Worm (Caenorhabditis elegans) whole organism, late embryonic: ENCODE results near the gene F42G10.1.

Source experiments
- C08G9.2 ChIP-seq: sonication (generic microtip); optimal IDR thresholded peaks from 2 replicates; lab custom pipeline; 2016; ENCODE audit warnings: mild to moderate bottlenecking, missing genetic modification characterization, moderate library complexity, missing compliant biosample characterization
- C38D4.7 ChIP-seq: fragments of 200-800 bp; sonication (Bioruptor generic); optimal IDR thresholded peaks from 2 replicates; lab custom pipeline; 2018; ENCODE audit warnings: mild to moderate bottlenecking, missing genetic modification characterization, moderate library complexity, missing compliant biosample characterization
- F13H6.1 ChIP-seq: sonication (generic microtip); optimal IDR thresholded peaks from 2 replicates; lab custom pipeline; 2016; ENCODE audit warnings: missing genetic modification characterization, missing compliant biosample characterization
- T23F11.4 ChIP-seq: fragments of 200-800 bp; sonication (Bioruptor generic); optimal IDR thresholded peaks from 2 replicates; lab custom pipeline; 2018; ENCODE audit warnings: mild to moderate bottlenecking, missing genetic modification characterization, missing compliant biosample characterization
- Y22D7AL.16 ChIP-seq: sonication (generic microtip); optimal IDR thresholded peaks from 2 replicates; lab custom pipeline; 2016; ENCODE audit warnings: missing genetic modification characterization, missing compliant biosample characterization
- ceh-18 ChIP-seq: sonication (generic microtip); optimal IDR thresholded peaks from 2 replicates; lab custom pipeline; 2016; ENCODE audit warnings: missing genetic modification characterization, missing compliant biosample characterization
- ceh-2 ChIP-seq: sonication (generic microtip); optimal IDR thresholded peaks from 2 replicates; lab custom pipeline; 2016; ENCODE audit warnings: missing genotype, missing genetic modification characterization, missing compliant biosample characterization
- ceh-22 ChIP-seq: sonication (generic microtip); optimal IDR thresholded peaks from 2 replicates; lab custom pipeline; 2017; ENCODE audit warnings: missing biosample characterization, missing genetic modification characterization
- ceh-24 ChIP-seq: sonication (generic microtip); optimal IDR thresholded peaks from 2 replicates; lab custom pipeline; 2016; ENCODE audit warnings: mild to moderate bottlenecking, missing genetic modification characterization, missing compliant biosample characterization
- ceh-30 ChIP-seq: fragments of 150-350 bp; optimal IDR thresholded peaks from 2 replicates; lab custom pipeline; 2014; ENCODE audit warnings: missing biosample characterization, missing genetic modification characterization
- ceh-31 ChIP-seq: sonication (generic microtip); optimal IDR thresholded peaks from 2 replicates; lab custom pipeline; 2016; ENCODE audit warnings: missing genetic modification characterization, missing compliant biosample characterization
- ceh-34 ChIP-seq: sonication (generic microtip); optimal IDR thresholded peaks from 2 replicates; lab custom pipeline; 2016; ENCODE audit warnings: mild to moderate bottlenecking, missing genetic modification characterization, missing compliant biosample characterization
- ceh-45 ChIP-seq: fragments of 200-800 bp; sonication (Bioruptor generic); IDR thresholded peaks from 2 replicates; pipeline ENCODE4 v1.3.6; 2022; ENCODE audit warnings: missing genetic modification reagents, missing genetic modification characterization, missing compliant biosample characterization
- ceh-48 ChIP-seq: sonication (generic microtip); optimal IDR thresholded peaks from 2 replicates; lab custom pipeline; 2016; ENCODE audit warnings: missing genetic modification characterization, inconsistent platforms, missing compliant biosample characterization
- ceh-9 ChIP-seq: sonication (generic microtip); optimal IDR thresholded peaks from 2 replicates; lab custom pipeline; 2016; ENCODE audit warnings: mild to moderate bottlenecking, missing genetic modification characterization, inconsistent platforms, missing compliant biosample characterization
- dve-1 ChIP-seq: sonication (generic microtip); optimal IDR thresholded peaks from 2 replicates; lab custom pipeline; 2017; ENCODE audit warnings: antibody characterized with exemption, mild to moderate bottlenecking, missing genetic modification characterization, missing compliant biosample characterization
- elt-4 ChIP-seq: sonication (generic microtip); optimal IDR thresholded peaks from 2 replicates; lab custom pipeline; 2016; ENCODE audit warnings: missing genetic modification characterization, missing compliant biosample characterization
- ets-4 ChIP-seq: sonication (generic microtip); optimal IDR thresholded peaks from 2 replicates; lab custom pipeline; 2016; ENCODE audit warnings: missing genetic modification characterization, missing compliant biosample characterization
- fkh-6 ChIP-seq: sonication (generic microtip); optimal IDR thresholded peaks from 2 replicates; lab custom pipeline; 2016; ENCODE audit warnings: missing genetic modification characterization, missing compliant biosample characterization
- gmeb-2 ChIP-seq: sonication (generic microtip); optimal IDR thresholded peaks from 2 replicates; lab custom pipeline; 2016; ENCODE audit warnings: missing genetic modification characterization, inconsistent platforms, missing compliant biosample characterization
- hlh-13 ChIP-seq: fragments of 200-800 bp; sonication (Bioruptor generic); optimal IDR thresholded peaks from 2 replicates; lab custom pipeline; 2018; ENCODE audit warnings: mild to moderate bottlenecking, missing genetic modification characterization, missing compliant biosample characterization
- lim-6 ChIP-seq: sonication (generic microtip); optimal IDR thresholded peaks from 2 replicates; lab custom pipeline; 2016; ENCODE audit warnings: missing genetic modification characterization, missing compliant biosample characterization
- lin-11 ChIP-seq: fragments of 200-800 bp; sonication (Bioruptor generic); optimal IDR thresholded peaks from 2 replicates; lab custom pipeline; 2018; ENCODE audit warnings: mild to moderate bottlenecking, missing genetic modification characterization, missing compliant biosample characterization
- madf-2 ChIP-seq: sonication (generic microtip); optimal IDR thresholded peaks from 2 replicates; lab custom pipeline; 2017; ENCODE audit warnings: missing genetic modification characterization, missing compliant biosample characterization
- mec-3 ChIP-seq: sonication (generic microtip); optimal IDR thresholded peaks from 2 replicates; lab custom pipeline; 2016; ENCODE audit warnings: borderline replicate concordance, missing genetic modification characterization, missing compliant biosample characterization
- nfya-1 ChIP-seq: sonication (generic microtip); optimal IDR thresholded peaks from 2 replicates; lab custom pipeline; 2017; ENCODE audit warnings: missing genetic modification characterization, mild to moderate bottlenecking, missing compliant biosample characterization, antibody characterized with exemption, moderate library complexity
- nhr-11 ChIP-seq: fragments of 150-350 bp; optimal IDR thresholded peaks from 2 replicates; lab custom pipeline; 2014; ENCODE audit warnings: missing biosample characterization, missing genetic modification characterization
- nhr-232 ChIP-seq: sonication (generic microtip); optimal IDR thresholded peaks from 2 replicates; lab custom pipeline; 2016; ENCODE audit warnings: missing genetic modification characterization, missing compliant biosample characterization
- npax-4 ChIP-seq: sonication (generic microtip); optimal IDR thresholded peaks from 2 replicates; lab custom pipeline; 2016; ENCODE audit warnings: missing genetic modification characterization, missing compliant biosample characterization
- odd-2 ChIP-seq: sonication (generic microtip); optimal IDR thresholded peaks from 2 replicates; lab custom pipeline; 2017; ENCODE audit warnings: antibody characterized with exemption, mild to moderate bottlenecking, missing genetic modification characterization, missing compliant biosample characterization
- pag-3 ChIP-seq: sonication (generic microtip); optimal IDR thresholded peaks from 2 replicates; lab custom pipeline; 2016; ENCODE audit warnings: missing compliant biosample characterization, missing genetic modification characterization, borderline replicate concordance
- pax-1 ChIP-seq: fragments of 150-350 bp; optimal IDR thresholded peaks from 2 replicates; lab custom pipeline; 2014; ENCODE audit warnings: missing biosample characterization, missing genetic modification characterization
- pha-4 ChIP-seq: fragments of 150-350 bp; optimal IDR thresholded peaks from 2 replicates; lab custom pipeline; 2018; ENCODE audit warnings: missing biosample characterization, missing genetic modification reagents, missing genetic modification characterization
- pqm-1 ChIP-seq: sonication (generic microtip); optimal IDR thresholded peaks from 2 replicates; lab custom pipeline; 2016; ENCODE audit warnings: missing genetic modification characterization, missing compliant biosample characterization
- pros-1 ChIP-seq: fragments of 150-350 bp; optimal IDR thresholded peaks from 2 replicates; lab custom pipeline; 2014; ENCODE audit warnings: missing biosample characterization, missing genetic modification reagents, missing genetic modification characterization
- ref-2 ChIP-seq: sonication (generic microtip); optimal IDR thresholded peaks from 2 replicates; lab custom pipeline; 2016; ENCODE audit warnings: missing genetic modification characterization, missing compliant biosample characterization
- rnt-1 ChIP-seq: sonication (generic microtip); optimal IDR thresholded peaks from 2 replicates; lab custom pipeline; 2016; ENCODE audit warnings: missing genetic modification characterization, missing compliant biosample characterization
- sdc-2 ChIP-seq: sonication (generic microtip); optimal IDR thresholded peaks from 2 replicates; lab custom pipeline; 2016; ENCODE audit warnings: missing genotype, missing genetic modification characterization, missing compliant biosample characterization
- sox-2 ChIP-seq: fragments of 200-800 bp; sonication (Bioruptor generic); IDR thresholded peaks from 2 replicates; pipeline ENCODE4 v1.3.6; 2022; ENCODE audit warnings: missing genetic modification reagents, missing genetic modification characterization, missing compliant biosample characterization
- sox-4 ChIP-seq: sonication (generic microtip); optimal IDR thresholded peaks from 2 replicates; lab custom pipeline; 2017; ENCODE audit warnings: mild to moderate bottlenecking, missing genetic modification characterization, inconsistent platforms, missing compliant biosample characterization
- tbx-2 ChIP-seq: sonication (generic microtip); optimal IDR thresholded peaks from 2 replicates; lab custom pipeline; 2016; ENCODE audit warnings: missing genetic modification characterization, missing compliant biosample characterization
- ttx-3 ChIP-seq: sonication (generic microtip); optimal IDR thresholded peaks from 2 replicates; lab custom pipeline; 2016; ENCODE audit warnings: missing genetic modification reagents, missing genetic modification characterization, missing compliant biosample characterization
- unc-42 ChIP-seq: sonication (generic microtip); optimal IDR thresholded peaks from 2 replicates; lab custom pipeline; 2016; ENCODE audit warnings: missing genotype, missing genetic modification characterization, missing compliant biosample characterization
- unc-55 ChIP-seq: sonication (generic microtip); optimal IDR thresholded peaks from 2 replicates; lab custom pipeline; 2017; ENCODE audit warnings: missing biosample characterization, missing genetic modification reagents, missing genetic modification characterization
- unc-86 ChIP-seq: sonication (generic microtip); optimal IDR thresholded peaks from 2 replicates; lab custom pipeline; 2016; ENCODE audit warnings: missing genetic modification characterization, missing compliant biosample characterization
- zip-5 ChIP-seq: sonication (generic microtip); optimal IDR thresholded peaks from 2 replicates; lab custom pipeline; 2016; ENCODE audit warnings: missing genetic modification characterization, missing compliant biosample characterization

Gene F42G10.1

DNA sequence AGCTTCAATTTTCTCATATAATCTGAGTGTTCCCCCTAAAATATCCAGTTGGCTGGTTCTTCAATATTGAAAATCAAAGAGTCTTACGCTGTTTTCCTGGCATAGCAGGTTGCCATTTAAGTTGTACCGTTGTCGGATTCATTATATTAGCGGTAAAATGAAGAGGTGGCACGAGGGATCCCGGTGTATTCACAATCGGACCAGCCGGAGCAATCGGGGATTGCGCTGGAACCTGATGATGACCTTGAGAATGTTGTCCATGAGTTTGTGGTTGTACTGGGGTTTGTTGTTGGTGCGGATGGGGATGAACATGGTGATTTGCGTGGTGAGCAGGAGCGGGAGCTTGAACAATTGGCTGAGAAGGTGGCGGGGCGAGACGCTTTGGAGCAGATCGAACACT is 22.5 kb upstream of the F42G10.1 start:
- no peak for TF ChIP-seq ceh-2 (tag; lab: Kevin White, UChicago)
- no peak for TF ChIP-seq ttx-3 (tag; lab: Kevin White, UChicago)
- TF ChIP-seq tbx-2 (tag; lab: Kevin White, UChicago): no peak
- no peak for TF ChIP-seq npax-4 (tag; lab: Kevin White, UChicago)
- TF ChIP-seq Y22D7AL.16 (tag; lab: Kevin White, UChicago): no peak
- no peak for TF ChIP-seq hlh-13 (GFP tag; lab: Kevin White, UChicago)
- TF ChIP-seq T23F11.4: no peak
- no peak for TF ChIP-seq unc-86

DNA sequence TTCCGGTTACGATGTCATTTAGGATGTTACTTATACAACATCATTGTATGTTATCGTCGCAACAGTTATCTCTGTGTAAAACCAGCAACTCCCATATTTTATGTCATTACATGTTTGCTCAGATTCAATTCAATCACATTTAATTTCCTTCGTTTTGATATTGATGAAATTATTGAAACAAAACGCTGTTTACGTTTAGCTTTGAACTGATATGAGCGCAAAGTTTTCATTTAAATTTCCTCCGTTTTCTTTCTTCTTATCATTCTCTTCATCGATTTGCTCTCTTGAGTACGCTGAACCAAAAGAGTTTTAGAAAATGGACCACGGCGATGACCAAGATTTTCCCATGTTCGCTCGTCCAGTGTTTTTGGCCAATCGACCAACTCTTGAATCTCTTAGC is 8.9 kb upstream of the F42G10.1 start, which contains the start of gene sek-6:
sek-6 (plus strand) TSS at position 315 of the 400 bp plus-strand sequence.
- TF ChIP-seq dve-1 (tag; lab: Kevin White, UChicago) (no peak), pros-1 (tag; lab: Kevin White, UChicago) (no peak), mec-3 (no peak), lim-6 (tag; lab: Kevin White, UChicago) (no peak), ceh-48 (tag; lab: Kevin White, UChicago) (no peak), gmeb-2 (tag; lab: Kevin White, UChicago) (no peak), unc-86 (no peak), ceh-9 (no peak), npax-4 (tag; lab: Kevin White, UChicago) (no peak), lin-11 (no peak), pha-4 (no peak), fkh-6 (tag; lab: Kevin White, UChicago) (no peak), ceh-34 (tag; lab: Kevin White, UChicago) (no peak), sdc-2 (no peak), pag-3 (no peak), T23F11.4 (no peak), sox-2 (GFP tag; lab: Robert Waterston, UW) (no peak)

DNA sequence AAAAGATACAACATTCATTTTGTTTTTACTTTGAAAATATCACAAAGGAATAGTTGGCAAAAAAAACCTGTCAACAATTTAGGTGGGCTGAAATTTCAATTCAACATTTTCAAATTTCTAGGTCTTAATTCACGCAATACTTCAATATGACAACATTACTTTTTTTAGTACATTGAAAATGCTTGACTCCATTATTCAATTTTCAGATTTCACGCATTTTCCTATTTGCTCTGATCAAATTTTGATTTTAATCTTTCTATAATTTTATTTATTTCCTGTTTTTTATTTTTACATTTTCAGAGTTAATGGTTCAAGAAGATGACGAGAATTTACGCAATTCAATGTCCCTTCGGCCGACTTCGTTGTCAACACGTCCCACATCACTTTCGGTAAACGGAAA is 5.6 kb upstream of the F42G10.1 start, which contains the start of gene mkk-4:
mkk-4 (plus strand) TSS at position 301 of the 400 bp plus-strand sequence.
- TF ChIP-seq dve-1 (tag; lab: Kevin White, UChicago) (no peak), npax-4 (tag; lab: Kevin White, UChicago) (no peak), C08G9.2 (tag; lab: Kevin White, UChicago) (no peak), nhr-232 (no peak), sox-4 (no peak), unc-42 (tag; lab: Kevin White, UChicago) (no peak), Y22D7AL.16 (tag; lab: Kevin White, UChicago) (no peak), T23F11.4 (no peak), nhr-11 (tag; lab: Kevin White, UChicago) (no peak), elt-4 (tag; lab: Kevin White, UChicago) (no peak), ceh-22 (no peak), sox-2 (GFP tag; lab: Robert Waterston, UW) (no peak), pag-3 (no peak), ets-4 (tag; lab: Kevin White, UChicago) (no peak), rnt-1 (tag; lab: Kevin White, UChicago) (no peak), odd-2 (no peak), unc-86 (no peak), pqm-1 (tag; lab: Kevin White, UChicago) (no peak)

DNA sequence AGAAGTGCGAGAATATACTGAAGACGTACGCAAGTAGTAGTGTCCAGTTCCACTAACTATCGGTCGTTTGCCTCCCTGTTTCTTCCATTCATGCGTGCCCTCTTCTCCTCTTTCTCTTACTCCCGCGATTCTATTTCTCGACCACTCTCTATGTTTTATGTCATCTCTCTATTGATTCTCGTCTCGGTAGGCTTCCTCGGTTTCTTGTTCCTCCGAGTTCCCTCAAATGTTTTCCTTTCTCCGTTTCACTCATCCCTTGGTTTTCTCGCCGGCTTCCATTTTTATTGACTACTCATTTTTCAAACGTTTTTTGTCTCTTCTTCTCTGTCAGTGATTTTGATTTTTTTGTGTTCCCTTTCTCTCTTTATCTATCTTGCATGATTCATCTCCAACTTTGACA is 4.4 kb upstream of the F42G10.1 start:
- TF ChIP-seq F13H6.1 (tag; lab: Kevin White, UChicago): peak; percentile 0
- peak; percentile 64 for TF ChIP-seq ceh-34 (tag; lab: Kevin White, UChicago)
- TF ChIP-seq ceh-31: peak; percentile 46
- no peak for TF ChIP-seq nhr-232
- TF ChIP-seq madf-2 (tag; lab: Kevin White, UChicago): peak; percentile 4
- no peak for TF ChIP-seq ceh-30 (tag; lab: Kevin White, UChicago)
- peak; percentile 33 for TF ChIP-seq ref-2 (tag; lab: Kevin White, UChicago)
- TF ChIP-seq ceh-48 (tag; lab: Kevin White, UChicago): peak; percentile 60
- no peak for TF ChIP-seq C38D4.7 (GFP tag; lab: Kevin White, UChicago)
- no peak for TF ChIP-seq ceh-45 (GFP tag; lab: Robert Waterston, UW)
- no peak for TF ChIP-seq pqm-1 (tag; lab: Kevin White, UChicago)
- TF ChIP-seq nfya-1 (tag; lab: Kevin White, UChicago): peak; percentile 5
- TF ChIP-seq ceh-24 (tag; lab: Kevin White, UChicago): no peak
- peak; percentile 10 for TF ChIP-seq tbx-2 (tag; lab: Kevin White, UChicago)
- no peak for TF ChIP-seq zip-5 (tag; lab: Kevin White, UChicago)
- TF ChIP-seq pax-1: peak; percentile 91
- TF ChIP-seq unc-55: peak; percentile 10
- TF ChIP-seq ceh-18: peak; percentile 65
- TF ChIP-seq nhr-11 (tag; lab: Kevin White, UChicago): no peak
- TF ChIP-seq unc-42 (tag; lab: Kevin White, UChicago): peak; percentile 61
